Fruit fly (Drosophila melanogaster): ENCODE data around the gene PpD3.

Gene PpD3

DNA sequence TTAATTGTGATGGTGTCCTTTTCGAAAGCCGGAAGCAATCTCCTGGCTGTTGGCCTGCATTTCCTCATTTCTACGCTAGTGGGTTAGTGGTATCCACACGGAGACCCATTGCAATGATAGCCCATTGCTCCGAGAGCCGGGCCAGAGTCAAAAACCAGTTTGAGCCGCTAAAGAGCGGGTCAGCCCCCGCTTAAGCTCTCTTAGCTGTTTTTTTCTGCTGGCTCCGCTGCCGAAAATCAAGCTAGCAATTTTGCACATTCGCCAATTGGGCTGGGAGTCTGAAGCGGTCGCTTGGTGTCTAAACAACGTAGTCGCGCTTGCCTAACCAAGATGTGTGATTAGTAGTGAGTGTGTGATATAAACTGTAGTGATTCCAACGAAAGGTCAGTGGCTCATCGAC, 32.1 kb downstream of the PpD3 start, which contains the start of gene CG12947:
CG12947 (plus strand) TSS at position 301 of the 400 bp plus-strand sequence.
- TF ChIP-seq Dek (tag; optimal IDR thresholded peaks at IDR 0.05) (no peak), CG6175 (GFP tag; IDR thresholded peaks at IDR 0.05) (0 out of 3 replicates have a peak, but pooled peaks have one; percentile 45), pros (GFP tag; optimal IDR thresholded peaks at IDR 0.05) (no peak), CG34422 (GFP tag; IDR thresholded peaks at IDR 0.05) (0 out of 3 replicates have a peak, but pooled peaks have one; percentile 16), Scr (GFP tag; IDR thresholded peaks at IDR 0.05; ENCODE audit: partially characterized antibody) (peak; percentile 11; the same call in 1 of the 2 replicates), CG1647 (GFP tag; optimal IDR thresholded peaks at IDR 0.05) (no peak), Dbx (GFP tag; IDR thresholded peaks at IDR 0.05) (0 out of 3 replicates have a peak, but pooled peaks have one; percentile 14), CG3163 (GFP tag; optimal IDR thresholded peaks at IDR 0.05) (peak; percentile 26), CG9932 (GFP tag; IDR thresholded peaks at IDR 0.05) (0 out of 2 replicates have a peak, but pooled peaks have one; percentile 11), Drgx (GFP tag; IDR thresholded peaks at IDR 0.05) (0 out of 2 replicates have a peak, but pooled peaks have one; percentile 21), Med (GFP tag) (peak; percentile 51), tio (GFP tag; optimal IDR thresholded peaks at IDR 0.05) (no peak), chm (GFP tag; IDR thresholded peaks at IDR 0.05) (0 out of 2 replicates have a peak, but pooled peaks have one; percentile 12)

dm6 chr3R:9783240-9783917, 35.7 kb downstream of the PpD3 start:
- TF ChIP-seq nau (GFP tag; optimal IDR thresholded peaks at IDR 0.05) = no peak
- TF ChIP-seq NK7.1 (GFP tag; optimal IDR thresholded peaks at IDR 0.05) = no peak
- TF ChIP-seq odd (GFP tag; optimal IDR thresholded peaks at IDR 0.05) = no peak
- TF ChIP-seq CG14965 (GFP tag; optimal IDR thresholded peaks at IDR 0.05; ENCODE audit: borderline replicate concordance) = no peak
- peak; percentile 35 for TF ChIP-seq CG2712 (tag; optimal IDR thresholded peaks at IDR 0.05)
- TF ChIP-seq B-H1 (GFP tag; IDR thresholded peaks at IDR 0.05) = no peak
- TF ChIP-seq CG7357 (GFP tag; IDR thresholded peaks at IDR 0.05) = no peak
- TF ChIP-seq Dip3 (GFP tag; optimal IDR thresholded peaks at IDR 0.05) = no peak
- no peak for TF ChIP-seq pb (GFP tag; optimal IDR thresholded peaks at IDR 0.05)
- TF ChIP-seq gsb-n (tag; optimal IDR thresholded peaks at IDR 0.05) = peak; percentile 14
- peak in 1 of 2 experiments; percentile 52 for TF ChIP-seq Hr78 (GFP tag; optimal IDR thresholded peaks at IDR 0.05)
- peak; percentile 66 for TF ChIP-seq bigmax (GFP tag; optimal IDR thresholded peaks at IDR 0.05)
- TF ChIP-seq CG2678 (tag; optimal IDR thresholded peaks at IDR 0.05) = peak; percentile 25
- TF ChIP-seq ato (GFP tag; IDR thresholded peaks at IDR 0.05; ENCODE audit: partially characterized antibody) = no peak
- TF ChIP-seq CG1529 (GFP tag; optimal IDR thresholded peaks at IDR 0.05) = no peak
- TF ChIP-seq ATbp (GFP tag; optimal IDR thresholded peaks at IDR 0.05) = peak; percentile 29
- peak; percentile 16 for TF ChIP-seq CG12391 (tag; optimal IDR thresholded peaks at IDR 0.05)
- peak; percentile 41; the same call in 1 of the 3 replicates for TF ChIP-seq row (GFP tag; IDR thresholded peaks at IDR 0.05)
- peak; percentile 25 for TF ChIP-seq sens (GFP tag)
- TF ChIP-seq crc (GFP tag; optimal IDR thresholded peaks at IDR 0.05) = no peak
- no peak for TF ChIP-seq CG2129 (GFP tag; IDR thresholded peaks at IDR 0.05; ENCODE audit: partially characterized antibody)
- no peak for TF ChIP-seq prd (optimal IDR thresholded peaks at IDR 0.05)
- TF ChIP-seq prd (GFP tag; IDR thresholded peaks at IDR 0.05) = 0 out of 3 replicates have a peak, but pooled peaks have one; percentile 17
- no peak for TF ChIP-seq Jarid2 (GFP tag; optimal IDR thresholded peaks at IDR 0.05)
- TF ChIP-seq CG31441 (GFP tag; IDR thresholded peaks at IDR 0.05) = peak; percentile 39; the same call in 1 of the 2 replicates
- TF ChIP-seq Pdp1 (GFP tag; optimal IDR thresholded peaks at IDR 0.05) = peak in 1 of 2 experiments; percentile 95
- TF ChIP-seq CG18262 (tag; optimal IDR thresholded peaks at IDR 0.05) = peak; percentile 27
- TF ChIP-seq unpg (GFP tag; optimal IDR thresholded peaks at IDR 0.05) = peak; percentile 47
- TF ChIP-seq D19A (tag; optimal IDR thresholded peaks at IDR 0.05) = peak; percentile 1
- TF ChIP-seq CG15696 (tag; optimal IDR thresholded peaks at IDR 0.05) = no peak
- TF ChIP-seq lab (GFP tag; optimal IDR thresholded peaks at IDR 0.05) = no peak
- no peak for TF ChIP-seq sens-2 (GFP tag; IDR thresholded peaks at IDR 0.05)
- TF ChIP-seq CG3726 (GFP tag; IDR thresholded peaks at IDR 0.05) = no peak
- no peak for TF ChIP-seq CG14441 (GFP tag; IDR thresholded peaks at IDR 0.05)
- TF ChIP-seq vvl (GFP tag; IDR thresholded peaks at IDR 0.05) = 0 out of 2 replicates have a peak, but pooled peaks have one; percentile 8

Data from whole organism, embryonic.